Fruit fly (Drosophila melanogaster) S2 (cell line): ENCODE data around the gene Bet3.
A peak's percentile ranks its signal among the peaks of the same experiment; 100 is the strongest.

ENCODE experiments used
- CG8478 ChIP-seq: fragments of >200 bp; optimal IDR thresholded peaks from 2 replicates; lab custom pipeline; 2018
- CTCF ChIP-seq, 2 experiments: fragments of >200 bp; optimal IDR thresholded peaks; 2 replicates each; lab custom pipeline; 2018

Bet3 gene

DNA sequence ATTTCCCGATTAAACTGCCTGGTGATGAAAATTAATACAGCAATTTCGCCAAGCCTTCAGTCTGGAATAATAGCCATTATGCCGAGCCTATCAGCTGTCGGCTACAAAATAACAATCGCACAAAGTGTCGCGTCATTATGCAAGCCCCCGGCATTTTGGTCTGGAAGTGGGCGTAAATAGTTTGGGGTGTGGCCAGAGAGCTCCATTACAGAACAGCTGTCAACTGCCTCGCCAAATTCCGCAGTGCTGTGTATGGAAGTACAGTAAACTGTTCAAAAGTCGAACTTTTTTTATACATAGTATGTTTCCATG lies 21.3 kb downstream of the Bet3 start:
- TF ChIP-seq CG8478 = no peak
- TF ChIP-seq CTCF (optimal IDR thresholded peaks at IDR 0.05; lab: Kevin White, UChicago) = no peak

dm6 chr3L:9420054-9420818 lies 21.8 kb downstream of the Bet3 start:
- TF ChIP-seq CG8478 (no peak), CTCF (optimal IDR thresholded peaks at IDR 0.05; lab: Kevin White, UChicago) (no peak)

DNA sequence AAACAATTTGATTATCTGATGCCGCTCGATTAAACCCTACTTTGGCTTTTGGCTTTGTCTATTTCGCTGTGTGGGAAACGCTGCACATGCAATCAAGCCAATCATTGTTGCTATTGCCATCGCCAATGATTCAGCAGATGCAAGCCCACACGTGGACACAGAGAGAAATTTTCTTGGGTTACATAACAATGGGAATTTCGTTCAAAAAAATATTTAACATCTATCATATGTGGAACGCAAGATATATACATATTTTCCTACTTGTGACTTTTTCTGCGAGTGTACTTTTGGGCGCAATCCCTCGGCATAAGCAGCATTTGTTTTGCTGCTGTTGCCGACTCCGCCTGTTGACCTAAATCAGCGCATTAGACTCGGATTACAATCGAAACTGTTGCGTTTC lies 22.7 kb downstream of the Bet3 start:
- TF ChIP-seq CTCF (optimal IDR thresholded peaks at IDR 0.05; lab: Kevin White, UChicago) = no peak
- no peak for TF ChIP-seq CG8478

- TF ChIP-seq CG8478 = no peak
- no peak for TF ChIP-seq CTCF (optimal IDR thresholded peaks at IDR 0.05; lab: Kevin White, UChicago)
Measured at dm6 chr3L:9417288-9417687, 24.8 kb downstream of the Bet3 start, which contains the start of gene CG3982. Gene CG3982, minus strand, starts transcription at chr3L:9417388.

DNA sequence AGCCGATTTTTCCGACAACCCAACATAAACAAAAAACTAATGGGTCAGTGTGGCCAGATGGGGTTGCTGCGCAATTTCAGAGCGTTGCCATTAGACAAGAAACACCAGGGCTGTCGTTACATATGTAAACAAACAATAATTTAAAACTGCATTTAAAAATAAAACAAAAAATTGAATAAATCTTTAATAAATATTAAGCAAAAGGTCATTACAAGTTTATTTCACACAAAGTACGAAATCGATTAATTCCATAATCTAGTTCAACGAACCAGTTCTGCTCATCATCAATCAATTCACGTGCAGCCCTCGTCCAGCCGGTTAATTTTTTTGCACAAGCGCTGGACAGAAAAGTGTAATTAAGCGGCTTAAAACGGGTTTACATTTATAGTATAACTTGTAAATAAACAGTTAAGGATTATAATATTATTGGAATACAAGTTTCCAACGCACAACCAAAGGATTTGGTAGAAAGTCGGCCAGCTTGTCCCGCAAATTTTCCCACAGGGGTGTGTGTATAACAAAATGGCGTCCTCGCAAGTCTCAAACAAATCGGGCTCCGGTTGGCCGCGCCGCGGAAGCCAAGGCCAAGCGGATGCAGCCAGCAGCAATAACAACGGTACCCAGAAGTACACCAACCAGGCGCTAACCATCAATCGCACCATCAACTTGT lies 31.2 kb downstream of the Bet3 start, which contains the start of the genes CG4022 and Cpsf5:
Gene CG4022, minus strand, starts transcription at position 79 of the 670 bp plus-strand sequence.
Gene Cpsf5, plus strand, starts transcription at position 285 of the 670 bp plus-strand sequence.
- no peak for TF ChIP-seq CG8478
- TF ChIP-seq CTCF (optimal IDR thresholded peaks at IDR 0.05; lab: Kevin White, UChicago) = no peak

dm6 chr3L:9410030-9410589 lies 32.0 kb downstream of the Bet3 start:
- no peak for TF ChIP-seq CTCF (optimal IDR thresholded peaks at IDR 0.05; lab: Kevin White, UChicago)
- no peak for TF ChIP-seq CG8478

- TF ChIP-seq CTCF (optimal IDR thresholded peaks at IDR 0.05; lab: Kevin White, UChicago) (no peak), CG8478 (no peak)
Measured at dm6 chr3L:9404497-9404896, 37.6 kb downstream of the Bet3 start, which contains the start of gene Cpr67B. Gene Cpr67B, plus strand, starts transcription at chr3L:9404797.

- no peak for TF ChIP-seq CG8478
- TF ChIP-seq CTCF (optimal IDR thresholded peaks at IDR 0.05; lab: Kevin White, UChicago) = peak in 1 of 2 experiments; percentile 12
Measured at dm6 chr3L:9402157-9402890, 39.7 kb downstream of the Bet3 start, which contains the start of gene eIF4E1. Gene eIF4E1, minus strand, starts transcription at chr3L:9402460.

dm6 chr3L:9401354-9402156 lies 40.5 kb downstream of the Bet3 start:
- TF ChIP-seq CG8478 (no peak), CTCF (optimal IDR thresholded peaks at IDR 0.05; lab: Kevin White, UChicago) (peak in 1 of 2 experiments; percentile 36)

dm6 chr3L:9400697-9401353 lies 41.2 kb downstream of the Bet3 start:
- TF ChIP-seq CG8478 (no peak), CTCF (optimal IDR thresholded peaks at IDR 0.05; lab: Kevin White, UChicago) (no peak)

DNA sequence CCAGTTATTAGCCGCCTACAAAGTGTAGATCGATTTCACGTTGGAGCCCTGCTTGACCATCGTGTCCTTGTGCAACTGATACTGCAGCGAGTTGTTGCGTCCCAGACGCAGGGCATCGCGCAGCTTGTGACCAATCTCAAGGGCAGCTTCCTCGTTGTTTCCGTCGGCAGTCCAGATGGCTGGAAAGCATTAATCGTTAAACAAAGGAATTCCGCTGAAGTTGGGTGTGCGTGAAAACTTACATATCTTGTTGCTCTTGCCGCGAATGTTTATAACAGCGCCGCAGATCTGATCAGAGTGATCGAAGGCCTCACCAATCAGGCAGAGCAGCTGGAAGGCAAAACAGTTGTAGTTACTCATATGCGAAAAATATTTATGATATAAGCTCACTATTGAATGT lies 42.2 kb downstream of the Bet3 start:
- TF ChIP-seq CTCF (optimal IDR thresholded peaks at IDR 0.05; lab: Kevin White, UChicago) = no peak

DNA sequence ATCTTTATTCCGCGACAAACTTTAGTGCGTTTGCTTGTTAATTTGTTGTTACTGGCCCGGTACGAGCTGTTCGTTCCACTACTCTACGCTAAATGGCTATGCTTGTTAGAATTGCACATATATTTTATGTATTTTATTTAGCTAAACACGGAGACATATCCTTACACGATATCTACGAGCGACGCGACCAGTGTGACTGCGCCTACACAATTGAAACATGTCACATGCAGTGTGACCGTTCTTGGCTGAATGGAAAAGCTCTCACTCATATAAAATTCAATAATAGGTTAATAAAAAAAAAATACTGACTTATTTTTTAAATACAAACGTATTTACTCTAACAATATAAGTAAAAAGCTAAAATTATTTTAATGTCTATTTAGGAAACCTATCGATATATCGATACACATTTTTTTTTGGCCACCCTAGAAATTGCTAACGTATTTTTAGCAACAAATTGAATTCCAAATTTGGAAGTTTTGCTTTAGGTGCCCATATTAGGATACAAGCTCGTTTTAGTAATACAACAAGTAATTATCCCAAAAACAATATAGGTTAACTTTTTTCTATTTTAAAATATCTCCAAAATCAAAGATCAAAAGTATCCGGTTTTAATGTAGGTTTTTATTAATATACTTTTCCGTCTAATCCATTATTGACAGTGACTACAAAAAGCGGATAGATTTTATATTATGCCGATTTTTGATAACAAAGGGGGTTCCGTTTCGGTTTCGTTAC lies 42.9 kb downstream of the Bet3 start, which contains the start of gene CG4080:
Gene CG4080, minus strand, starts transcription at position 215 of the 738 bp plus-strand sequence.
- TF ChIP-seq CTCF (optimal IDR thresholded peaks at IDR 0.05; lab: Kevin White, UChicago) = peak in 1 of 2 experiments; percentile 10
- no peak for TF ChIP-seq CG8478

DNA sequence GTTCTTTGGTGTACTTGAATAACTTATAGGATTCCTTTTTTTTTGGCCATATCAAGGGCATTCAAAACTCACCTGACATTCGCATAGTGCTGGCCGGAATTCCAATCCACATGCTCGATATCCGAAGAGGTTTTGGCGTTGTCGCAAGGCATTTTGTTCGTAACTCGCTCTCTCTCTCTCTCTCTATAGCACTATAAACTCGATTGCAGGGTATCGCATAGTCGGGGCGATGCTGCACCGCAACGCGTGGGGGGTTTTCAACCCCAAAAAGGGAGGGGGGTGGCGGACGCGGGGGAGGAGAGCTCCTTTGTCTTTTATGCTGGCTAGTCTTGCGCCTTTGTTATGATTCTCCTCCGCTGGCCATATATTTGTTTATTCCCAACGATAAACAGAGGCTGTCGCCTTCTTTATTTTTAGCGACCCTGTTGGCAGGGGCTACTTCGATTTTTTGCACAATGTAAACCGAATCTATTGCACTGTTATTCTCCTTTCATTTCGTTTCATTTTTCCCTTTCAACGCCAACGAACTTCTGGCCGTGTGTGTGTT lies 43.6 kb downstream of the Bet3 start:
- TF ChIP-seq CTCF (optimal IDR thresholded peaks at IDR 0.05; lab: Kevin White, UChicago) (no peak), CG8478 (no peak)
